Worm (Caenorhabditis elegans): ENCODE data around the gene Y57A10C.1.

- TF ChIP-seq ref-1 (GFP tag; conservative IDR thresholded peaks at IDR 0.05) = no peak
- TF ChIP-seq med-1 (GFP tag; optimal IDR thresholded peaks at IDR 0.05; ENCODE audit: insufficient read depth) = no peak
- no peak for TF ChIP-seq ztf-23 (GFP tag; IDR thresholded peaks at IDR 0.05)
- TF ChIP-seq klf-2 (GFP tag; conservative IDR thresholded peaks at IDR 0.05) = no peak
- no peak for TF ChIP-seq flt-1 (GFP tag; IDR thresholded peaks at IDR 0.05)
- TF ChIP-seq ztf-29 (GFP tag; IDR thresholded peaks at IDR 0.05) = no peak
Observed at ce11 chrII:12448241-12448640, 35.9 kb upstream of the Y57A10C.1 start, which contains the start of gene srh-27.

All from whole organism, midembryonic.